Worm (Caenorhabditis elegans) whole organism, L1 larva: Measurements from ENCODE around the gene Y77E11A.8.

ENCODE experiments used
- alr-1 ChIP-seq: fragments of 200-800 bp; sonication (Bioruptor generic); optimal IDR thresholded peaks from 2 replicates; lab custom pipeline; 2018; ENCODE audit warnings: borderline replicate concordance, mild to moderate bottlenecking, missing genetic modification characterization, missing compliant biosample characterization
- ama-1 ChIP-seq: fragments of 150-350 bp; optimal IDR thresholded peaks from 2 replicates; lab custom pipeline; 2014
- isw-1 ChIP-seq: fragments of 200-800 bp; sonication (Bioruptor generic); IDR thresholded peaks from 2 replicates; pipeline ENCODE4 v1.3.6; 2022; ENCODE audit warnings: missing genetic modification characterization, missing compliant biosample characterization
- lin-35 ChIP-seq, 2 experiments: fragments of 150-350 bp; optimal IDR thresholded peaks; 2 replicates each; lab custom pipeline; 2014; ENCODE audit warnings: missing biosample characterization in 2 of 2, missing genetic modification characterization in 2 of 2, missing genetic modification reagents in 2 of 2
- nhr-237 ChIP-seq: fragments of 150-350 bp; optimal IDR thresholded peaks from 2 replicates; lab custom pipeline; 2014; ENCODE audit warnings: missing biosample characterization, missing genetic modification characterization
- sox-4 ChIP-seq: sonication (generic microtip); optimal IDR thresholded peaks from 2 replicates; lab custom pipeline; 2016; ENCODE audit warnings: missing genetic modification characterization, missing compliant biosample characterization
- unc-86 ChIP-seq: sonication (generic microtip); optimal IDR thresholded peaks from 2 replicates; lab custom pipeline; 2016; ENCODE audit warnings: missing genetic modification characterization, missing compliant biosample characterization
- zag-1 ChIP-seq: fragments of 150-350 bp; optimal IDR thresholded peaks from 2 replicates; lab custom pipeline; 2014; ENCODE audit warnings: missing biosample characterization, missing genetic modification characterization

DNA sequence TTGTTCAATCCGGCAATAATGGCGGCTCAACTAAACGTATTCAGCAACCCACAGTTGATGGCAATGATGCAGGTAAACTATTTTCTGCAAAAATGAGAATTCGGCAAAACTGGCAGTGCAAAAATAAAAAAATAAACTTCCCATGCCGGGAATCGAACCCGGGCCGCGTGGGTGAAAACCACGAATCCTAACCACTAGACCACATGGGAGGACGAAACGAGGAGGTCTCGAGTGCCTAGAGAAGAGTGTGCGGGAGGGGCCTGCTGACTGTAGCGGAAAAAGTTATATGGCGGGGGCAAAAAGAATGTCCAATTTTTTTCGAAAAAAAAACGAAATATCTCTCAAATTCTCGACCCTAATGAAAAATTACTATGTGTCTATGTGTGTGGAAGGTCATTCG lies 36.8 kb downstream of the Y77E11A.8 start:
- TF ChIP-seq isw-1 (GFP tag; lab: Robert Waterston, UW) (peak; percentile 6; the same call in 1 of the 2 replicates), unc-86 (tag; lab: Kevin White, UChicago) (no peak), lin-35 (GFP tag; optimal IDR thresholded peaks at IDR 0.05; lab: Kevin White, UChicago) (peak; percentile 28 to 79), zag-1 (tag; lab: Kevin White, UChicago) (no peak), nhr-237 (tag; lab: Kevin White, UChicago) (no peak), alr-1 (tag; lab: Kevin White, UChicago) (no peak), sox-4 (no peak), ama-1 (lab: Kevin White, UChicago) (no peak)
